Fruit fly (Drosophila melanogaster) whole organism, pupa: ENCODE measurements around the gene CG10077.
A peak's percentile ranks its signal among the peaks of the same experiment; 100 is the strongest.

ENCODE experiments used
- CG15710 ChIP-seq: fragments of 200-800 bp; sonication (Bioruptor generic); optimal IDR thresholded peaks from 2 replicates; lab custom pipeline; 2018; ENCODE audit warnings: missing biosample characterization, mild to moderate bottlenecking, missing genetic modification characterization, moderate library complexity
- CG17806 ChIP-seq: fragments of 200-800 bp; sonication (Bioruptor generic); optimal IDR thresholded peaks from 2 replicates; lab custom pipeline; 2018; ENCODE audit warnings: missing biosample characterization, mild to moderate bottlenecking, missing genetic modification characterization, moderate library complexity
- CG32121 ChIP-seq: fragments of 200-800 bp; sonication (Bioruptor generic); IDR thresholded peaks from 2 replicates; pipeline ENCODE4 v1.3.6; 2022; ENCODE audit warnings: missing biosample characterization, missing genetic modification characterization
- CG4496 ChIP-seq: fragments of 200-800 bp; sonication (Bioruptor generic); IDR thresholded peaks from 3 replicates; pipeline ENCODE4 v1.3.6; 2022; ENCODE audit warnings: missing biosample characterization, missing genetic modification characterization
- CG8301 ChIP-seq: fragments of 200-800 bp; sonication (Bioruptor generic); optimal IDR thresholded peaks from 2 replicates; lab custom pipeline; 2018; ENCODE audit warnings: missing biosample characterization, mild to moderate bottlenecking, missing genetic modification characterization
- D1 ChIP-seq: fragments of 200-800 bp; sonication (Bioruptor generic); optimal IDR thresholded peaks from 2 replicates; lab custom pipeline; 2018; ENCODE audit warnings: missing biosample characterization, mild to moderate bottlenecking, missing genetic modification characterization, moderate library complexity
- EcR ChIP-seq: fragments of 200-800 bp; sonication (Bioruptor generic); optimal IDR thresholded peaks from 3 replicates; lab custom pipeline; 2019; ENCODE audit warnings: missing biosample characterization, missing genetic modification characterization, mild to moderate bottlenecking, moderate library complexity, missing genetic modification reagents
- fd96Ca ChIP-seq: fragments of 200-800 bp; sonication (Bioruptor generic); IDR thresholded peaks from 3 replicates; pipeline ENCODE4 v1.3.6; 2022; ENCODE audit warnings: missing biosample characterization, missing genetic modification characterization
- rn ChIP-seq: fragments of 200-800 bp; sonication (Bioruptor generic); IDR thresholded peaks from 2 replicates; pipeline ENCODE4 v1.3.6; 2022; ENCODE audit warnings: missing biosample characterization, missing genetic modification characterization

dm6 chr3L:7003132-7003531 is 47.4 kb upstream of the CG10077 start:
- TF ChIP-seq CG32121 (GFP tag; lab: Robert Waterston, UW) = peak; percentile 35; the same call in 1 of the 2 replicates
- no peak for TF ChIP-seq fd96Ca (GFP tag; lab: Robert Waterston, UW)
- TF ChIP-seq EcR (GFP tag; lab: Kevin White, UChicago) = no peak
- TF ChIP-seq CG8301 (tag; lab: Kevin White, UChicago) = no peak
- no peak for TF ChIP-seq CG4496 (GFP tag; lab: Robert Waterston, UW)
- no peak for TF ChIP-seq CG15710
- peak; percentile 64; the same call in 1 of the 2 replicates for TF ChIP-seq rn
- TF ChIP-seq CG17806 = no peak
- TF ChIP-seq D1 (tag; lab: Kevin White, UChicago) = no peak
